Fruit fly (Drosophila melanogaster): ENCODE measurements around the gene CG46306.

Gene CG46306

DNA sequence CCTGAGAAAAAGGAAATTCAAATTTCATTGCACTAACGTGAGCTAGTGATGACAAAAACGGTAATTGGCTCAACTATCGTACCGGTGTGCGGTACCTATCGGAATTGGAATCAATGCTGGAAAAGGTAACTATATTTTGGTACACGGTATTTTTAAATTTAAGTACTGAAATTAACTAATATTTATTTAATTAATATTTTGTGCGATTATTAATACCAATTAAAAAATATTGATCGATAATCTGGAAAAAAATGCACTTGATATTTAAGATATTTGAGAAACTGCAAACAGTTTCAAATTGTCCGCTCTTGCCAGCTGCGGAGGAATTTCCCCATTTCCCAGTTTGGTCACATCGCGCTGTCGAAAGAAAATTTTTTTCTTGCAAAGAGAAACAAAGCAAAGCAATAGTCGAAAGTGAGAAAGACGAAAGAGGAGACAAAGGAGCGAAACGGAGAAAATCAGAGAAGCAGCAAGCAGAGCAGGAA, 47.9 kb downstream of the CG46306 start (continued):
- 0 out of 3 replicates have a peak, but pooled peaks have one; percentile 51 for TF ChIP-seq HLH4C (GFP tag; IDR thresholded peaks at IDR 0.05; ENCODE audit: partially characterized antibody)
- no peak for TF ChIP-seq MTF-1 (GFP tag; optimal IDR thresholded peaks at IDR 0.05; ENCODE audit: borderline replicate concordance)
- no peak for TF ChIP-seq ranshi (GFP tag; IDR thresholded peaks at IDR 0.05)
- TF ChIP-seq CG10366 (GFP tag; IDR thresholded peaks at IDR 0.05): no peak
- TF ChIP-seq wek (GFP tag; optimal IDR thresholded peaks at IDR 0.05): no peak
- TF ChIP-seq E2f1 (GFP tag; IDR thresholded peaks at IDR 0.05): no peak
- TF ChIP-seq pros (GFP tag; optimal IDR thresholded peaks at IDR 0.05): no peak
- no peak for TF ChIP-seq z (GFP tag; IDR thresholded peaks at IDR 0.05)
- no peak for TF ChIP-seq fd3F (GFP tag; optimal IDR thresholded peaks at IDR 0.05)
- peak; percentile 64 for TF ChIP-seq CG10267 (tag; optimal IDR thresholded peaks at IDR 0.05)
- TF ChIP-seq CG14965 (GFP tag; optimal IDR thresholded peaks at IDR 0.05; ENCODE audit: borderline replicate concordance): no peak
- TF ChIP-seq CG34376 (GFP tag; optimal IDR thresholded peaks at IDR 0.05): no peak
- TF ChIP-seq nerfin-2 (GFP tag; IDR thresholded peaks at IDR 0.05; ENCODE audit: partially characterized antibody): no peak
- TF ChIP-seq CG2120 (GFP tag; optimal IDR thresholded peaks at IDR 0.05): no peak
- no peak for TF ChIP-seq CG2678 (tag; optimal IDR thresholded peaks at IDR 0.05)
- no peak for TF ChIP-seq sna (GFP tag; IDR thresholded peaks at IDR 0.05; ENCODE audit: partially characterized antibody)
- no peak for TF ChIP-seq tup (GFP tag; optimal IDR thresholded peaks at IDR 0.05)
- TF ChIP-seq D (optimal IDR thresholded peaks at IDR 0.05): no peak
- TF ChIP-seq D (GFP tag; optimal IDR thresholded peaks at IDR 0.05): no peak
- no peak for TF ChIP-seq BtbVII (GFP tag; optimal IDR thresholded peaks at IDR 0.05)
- TF ChIP-seq CG17385 (GFP tag; optimal IDR thresholded peaks at IDR 0.05): no peak
- TF ChIP-seq CG10431 (GFP tag; optimal IDR thresholded peaks at IDR 0.05): no peak
- no peak for TF ChIP-seq HLH3B (GFP tag; IDR thresholded peaks at IDR 0.05)
- no peak for TF ChIP-seq vnd (GFP tag; IDR thresholded peaks at IDR 0.05; ENCODE audit: partially characterized antibody)
- TF ChIP-seq CG10274 (GFP tag; optimal IDR thresholded peaks at IDR 0.05): no peak
- TF ChIP-seq ab (GFP tag; optimal IDR thresholded peaks at IDR 0.05): no peak
- no peak for TF ChIP-seq Spps (tag; optimal IDR thresholded peaks at IDR 0.05)
- no peak for TF ChIP-seq crp (GFP tag; optimal IDR thresholded peaks at IDR 0.05)
- TF ChIP-seq croc (GFP tag; conservative IDR thresholded peaks at IDR 0.05): no peak
- TF ChIP-seq CG14441 (GFP tag; IDR thresholded peaks at IDR 0.05): no peak
- TF ChIP-seq CG8944 (GFP tag; optimal IDR thresholded peaks at IDR 0.05): no peak
- TF ChIP-seq chn (GFP tag; optimal IDR thresholded peaks at IDR 0.05): no peak
- no peak for TF ChIP-seq sd (tag; optimal IDR thresholded peaks at IDR 0.05)
- TF ChIP-seq CG12071 (GFP tag; optimal IDR thresholded peaks at IDR 0.05): no peak
- TF ChIP-seq CG12744 (GFP tag; optimal IDR thresholded peaks at IDR 0.05): no peak
- no peak for TF ChIP-seq Elba2 (GFP tag; optimal IDR thresholded peaks at IDR 0.05)
- no peak for TF ChIP-seq sr (GFP tag; IDR thresholded peaks at IDR 0.05)
- TF ChIP-seq slbo (GFP tag; IDR thresholded peaks at IDR 0.05): peak; percentile 68
- TF ChIP-seq Sry-δ (GFP tag; optimal IDR thresholded peaks at IDR 0.05): peak; percentile 72
- TF ChIP-seq HHEX (GFP tag; optimal IDR thresholded peaks at IDR 0.05): no peak
- TF ChIP-seq CG2202 (tag; optimal IDR thresholded peaks at IDR 0.05): no peak
- no peak for TF ChIP-seq ap (GFP tag; IDR thresholded peaks at IDR 0.05)
- TF ChIP-seq caup (GFP tag; optimal IDR thresholded peaks at IDR 0.05; ENCODE audit: severe bottlenecking): no peak
- no peak for TF ChIP-seq CG4404 (GFP tag; IDR thresholded peaks at IDR 0.05)
- no peak for TF ChIP-seq Ets65A (GFP tag)
- TF ChIP-seq repo (GFP tag; optimal IDR thresholded peaks at IDR 0.05): no peak
- TF ChIP-seq CG33557 (GFP tag; optimal IDR thresholded peaks at IDR 0.05): no peak
- no peak for TF ChIP-seq CG32767 (GFP tag; IDR thresholded peaks at IDR 0.05)
- TF ChIP-seq CG31441 (GFP tag; IDR thresholded peaks at IDR 0.05): no peak
- TF ChIP-seq gsb (GFP tag; IDR thresholded peaks at IDR 0.05): no peak
- TF ChIP-seq CG30020 (tag; optimal IDR thresholded peaks at IDR 0.05): no peak

Measured in whole organism, embryonic.